Fruit fly (Drosophila melanogaster): ENCODE measurements around the gene CG32262.

The CG32262 gene

DNA sequence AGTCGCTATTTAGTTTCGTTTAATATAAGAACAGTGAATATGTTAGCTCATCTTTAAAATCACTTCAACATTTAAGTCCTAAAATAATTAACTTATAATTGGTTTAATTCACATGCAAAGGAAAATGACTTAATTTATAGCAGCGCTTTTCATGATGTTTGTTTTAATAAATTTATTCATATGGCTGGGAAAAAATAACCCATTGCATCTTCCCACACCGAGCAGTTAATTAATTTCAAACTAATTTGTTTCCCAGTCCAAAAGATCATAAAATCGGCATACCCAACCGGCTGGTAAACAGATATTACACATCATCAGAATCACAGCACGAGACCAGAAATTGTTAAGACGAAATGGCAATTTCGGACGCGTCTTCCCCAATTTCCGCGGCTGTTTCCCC lies 39.2 kb downstream of the CG32262 start (continued):
- TF ChIP-seq ham (GFP tag; IDR thresholded peaks at IDR 0.05) (no peak), CG10209 (GFP tag; optimal IDR thresholded peaks at IDR 0.05) (peak; percentile 56), Atf-2 (GFP tag; optimal IDR thresholded peaks at IDR 0.05) (peak; percentile 29), CG2129 (GFP tag; IDR thresholded peaks at IDR 0.05; ENCODE audit: partially characterized antibody) (no peak), Med (GFP tag) (peak; percentile 90), Pdp1 (GFP tag; optimal IDR thresholded peaks at IDR 0.05) (peak in 1 of 2 experiments; percentile 40), pzg (GFP tag; optimal IDR thresholded peaks at IDR 0.05) (no peak), CG15514 (GFP tag; optimal IDR thresholded peaks at IDR 0.05) (peak; percentile 30), cg (GFP tag; optimal IDR thresholded peaks at IDR 0.05) (no peak), mam (GFP tag; optimal IDR thresholded peaks at IDR 0.05) (peak; percentile 27), Mad (GFP tag; optimal IDR thresholded peaks at IDR 0.05) (no peak), CG9215 (GFP tag; IDR thresholded peaks at IDR 0.05) (peak; percentile 47; the same call in 1 of the 2 replicates), Awh (GFP tag; IDR thresholded peaks at IDR 0.05) (no peak), CG17328 (GFP tag; IDR thresholded peaks at IDR 0.05) (no peak), bcd (GFP tag; optimal IDR thresholded peaks at IDR 0.05) (peak; percentile 45), CG9817 (tag; optimal IDR thresholded peaks at IDR 0.05) (peak; percentile 50), CG14441 (GFP tag; IDR thresholded peaks at IDR 0.05) (0 out of 2 replicates have a peak, but pooled peaks have one; percentile 13), CG7963 (GFP tag; IDR thresholded peaks at IDR 0.05; ENCODE audit: partially characterized antibody) (no peak), CG10654 (GFP tag; optimal IDR thresholded peaks at IDR 0.05) (peak; percentile 5), chn (GFP tag; optimal IDR thresholded peaks at IDR 0.05) (no peak), Usf (GFP tag; optimal IDR thresholded peaks at IDR 0.05) (no peak), grn (GFP tag; optimal IDR thresholded peaks at IDR 0.05) (no peak), sqz (GFP tag; optimal IDR thresholded peaks at IDR 0.05) (no peak), CG13296 (GFP tag; optimal IDR thresholded peaks at IDR 0.05) (no peak), pan (optimal IDR thresholded peaks at IDR 0.05) (no peak), pan (GFP tag; optimal IDR thresholded peaks at IDR 0.05 in 1 of 2, IDR thresholded peaks at IDR 0.05 in 1 of 2) (peak in 1 of 2 experiments; percentile 25), dmrt11E (tag; optimal IDR thresholded peaks at IDR 0.05) (no peak), unpg (GFP tag; optimal IDR thresholded peaks at IDR 0.05) (peak; percentile 42), lbe (GFP tag; optimal IDR thresholded peaks at IDR 0.05) (no peak), Hr51 (GFP tag; optimal IDR thresholded peaks at IDR 0.05) (peak; percentile 18 to 72), vfl (GFP tag; optimal IDR thresholded peaks at IDR 0.05) (no peak), CG12236 (GFP tag; optimal IDR thresholded peaks at IDR 0.05) (no peak), ATbp (GFP tag; optimal IDR thresholded peaks at IDR 0.05) (no peak), C15 (GFP tag; IDR thresholded peaks at IDR 0.05) (no peak), CG12155 (GFP tag; optimal IDR thresholded peaks at IDR 0.05) (no peak), al (GFP tag; IDR thresholded peaks at IDR 0.05) (peak; percentile 59), Asciz (GFP tag; optimal IDR thresholded peaks at IDR 0.05) (no peak), CG4328 (GFP tag; optimal IDR thresholded peaks at IDR 0.05) (no peak), Dip3 (GFP tag; optimal IDR thresholded peaks at IDR 0.05) (peak; percentile 8), Meics (GFP tag; optimal IDR thresholded peaks at IDR 0.05) (peak; percentile 57), CG12391 (tag; optimal IDR thresholded peaks at IDR 0.05) (peak; percentile 37), Dad (GFP tag; optimal IDR thresholded peaks at IDR 0.05) (no peak), dpn (GFP tag; optimal IDR thresholded peaks at IDR 0.05) (peak in 1 of 2 experiments; percentile 33), ranshi (GFP tag; IDR thresholded peaks at IDR 0.05) (peak; percentile 50), CG9876 (GFP tag; optimal IDR thresholded peaks at IDR 0.05) (no peak), NK7.1 (GFP tag; optimal IDR thresholded peaks at IDR 0.05) (no peak), kni (GFP tag; optimal IDR thresholded peaks at IDR 0.05) (no peak), Rx (GFP tag; IDR thresholded peaks at IDR 0.05) (no peak), CG10366 (GFP tag; IDR thresholded peaks at IDR 0.05) (peak; percentile 36; the same call in 1 of the 2 replicates), croc (GFP tag; conservative IDR thresholded peaks at IDR 0.05) (no peak), ap (GFP tag; IDR thresholded peaks at IDR 0.05) (no peak)
